Fruit fly (Drosophila melanogaster): ENCODE data around the gene step.
A peak's percentile ranks its signal among the peaks of the same experiment; 100 is the strongest.

step gene

dm6 chr2L:21757264-21758066 lies at the start of gene step, which contains the start of gene CG1416 (continued):
- no peak for TF ChIP-seq gsb (GFP tag; IDR thresholded peaks at IDR 0.05)
- peak; percentile 77; the same call in 2 of the 3 replicates for TF ChIP-seq CG34422 (GFP tag; IDR thresholded peaks at IDR 0.05)
- peak; percentile 72 for TF ChIP-seq CG2120 (GFP tag; optimal IDR thresholded peaks at IDR 0.05)
- peak; percentile 42; the same call in 1 of the 2 replicates for TF ChIP-seq sna (GFP tag; IDR thresholded peaks at IDR 0.05; ENCODE audit: partially characterized antibody)
- no peak; the same call in 1 of the 2 replicates for TF ChIP-seq nerfin-2 (GFP tag; IDR thresholded peaks at IDR 0.05; ENCODE audit: partially characterized antibody)
- TF ChIP-seq slp2 (GFP tag; optimal IDR thresholded peaks at IDR 0.05), result peak; percentile 57
- TF ChIP-seq C15 (GFP tag; IDR thresholded peaks at IDR 0.05), result 0 out of 3 replicates have a peak, but pooled peaks have one; percentile 23
- TF ChIP-seq sr (GFP tag; IDR thresholded peaks at IDR 0.05), result no peak
- TF ChIP-seq Eip74EF (GFP tag; optimal IDR thresholded peaks at IDR 0.05), result peak in 1 of 2 experiments; percentile 63
- peak; percentile 29 for TF ChIP-seq her (GFP tag; optimal IDR thresholded peaks at IDR 0.05)
- peak; percentile 53; the same call in 1 of the 3 replicates for TF ChIP-seq mld (GFP tag; IDR thresholded peaks at IDR 0.05; ENCODE audit: partially characterized antibody)
- peak; percentile 74 for TF ChIP-seq CG4617 (GFP tag; optimal IDR thresholded peaks at IDR 0.05; ENCODE audit: borderline replicate concordance)
- TF ChIP-seq CkIIα-i1 (GFP tag; IDR thresholded peaks at IDR 0.05), result no peak
- TF ChIP-seq Hr78 (GFP tag; optimal IDR thresholded peaks at IDR 0.05), result no peak
- no peak for TF ChIP-seq CG10959 (GFP tag; IDR thresholded peaks at IDR 0.05)
- TF ChIP-seq CG9932 (GFP tag; IDR thresholded peaks at IDR 0.05), result no peak; the same call in 1 of the 2 replicates
- no peak for TF ChIP-seq CG6254 (GFP tag; optimal IDR thresholded peaks at IDR 0.05)
- no peak for TF ChIP-seq sim (GFP tag; IDR thresholded peaks at IDR 0.05)
- TF ChIP-seq nmo (GFP tag; optimal IDR thresholded peaks at IDR 0.05), result peak; percentile 74
- peak; percentile 62 for TF ChIP-seq grau (tag; optimal IDR thresholded peaks at IDR 0.05)
- peak; percentile 10 for TF ChIP-seq CG6654 (GFP tag; optimal IDR thresholded peaks at IDR 0.05)
- TF ChIP-seq Awh (GFP tag; IDR thresholded peaks at IDR 0.05), result no peak
- peak; percentile 68 for TF ChIP-seq Lhr (GFP tag; optimal IDR thresholded peaks at IDR 0.05)
- TF ChIP-seq inv (GFP tag; IDR thresholded peaks at IDR 0.05; ENCODE audit: partially characterized antibody), result peak; percentile 68; the same call in 1 of the 2 replicates
- peak; percentile 32 for TF ChIP-seq Atf-2 (GFP tag; optimal IDR thresholded peaks at IDR 0.05)
- TF ChIP-seq ab (GFP tag; optimal IDR thresholded peaks at IDR 0.05), result no peak
- TF ChIP-seq CG31441 (GFP tag; IDR thresholded peaks at IDR 0.05), result peak; percentile 57; the same call in 1 of the 2 replicates
- no peak for TF ChIP-seq ttk (GFP tag; IDR thresholded peaks at IDR 0.05)
- peak; percentile 65 for TF ChIP-seq CG9609 (GFP tag; optimal IDR thresholded peaks at IDR 0.05)
- no peak for TF ChIP-seq Mes4 (GFP tag; optimal IDR thresholded peaks at IDR 0.05)
- TF ChIP-seq chinmo (GFP tag; IDR thresholded peaks at IDR 0.05; ENCODE audit: partially characterized antibody), result peak; percentile 50; the same call in 1 of the 4 replicates
- TF ChIP-seq kay (GFP tag; optimal IDR thresholded peaks at IDR 0.05), result no peak
- TF ChIP-seq CG11560 (tag; IDR thresholded peaks at IDR 0.05), result no peak
- TF ChIP-seq CG34376 (GFP tag; optimal IDR thresholded peaks at IDR 0.05), result no peak
- TF ChIP-seq fd3F (GFP tag; optimal IDR thresholded peaks at IDR 0.05), result peak; percentile 1
- TF ChIP-seq CG2199 (GFP tag; IDR thresholded peaks at IDR 0.05), result peak; percentile 37; the same call in 2 of the 3 replicates
- no peak for TF ChIP-seq CG1529 (GFP tag; optimal IDR thresholded peaks at IDR 0.05)
- TF ChIP-seq salm (tag; optimal IDR thresholded peaks at IDR 0.05), result no peak
- TF ChIP-seq D19A (tag; optimal IDR thresholded peaks at IDR 0.05), result no peak
- no peak for TF ChIP-seq CG10565 (GFP tag; optimal IDR thresholded peaks at IDR 0.05)
- TF ChIP-seq exex (tag; optimal IDR thresholded peaks at IDR 0.05), result no peak
- peak; percentile 86 for TF ChIP-seq amos (GFP tag; IDR thresholded peaks at IDR 0.05; ENCODE audit: partially characterized antibody)
- peak in 1 of 2 experiments; percentile 68 for TF ChIP-seq crp (GFP tag; optimal IDR thresholded peaks at IDR 0.05)
- no peak for TF ChIP-seq CG10462 (GFP tag; optimal IDR thresholded peaks at IDR 0.05)
- TF ChIP-seq trem (tag; optimal IDR thresholded peaks at IDR 0.05), result no peak
- TF ChIP-seq yki (optimal IDR thresholded peaks at IDR 0.05), result no peak
- peak; percentile 58; the same call in 1 of the 2 replicates for TF ChIP-seq CG13287 (GFP tag; IDR thresholded peaks at IDR 0.05; ENCODE audit: partially characterized antibody)
- TF ChIP-seq cas (GFP tag; IDR thresholded peaks at IDR 0.05), result no peak
